Fruit fly (Drosophila melanogaster) whole organism, embryonic: ENCODE results near the gene wfs1.

Source experiments
- Antp ChIP-seq: fragments of 200-800 bp; sonication (Bioruptor generic); optimal IDR thresholded peaks from 3 replicates; lab custom pipeline; 2016; ENCODE audit warnings: missing biosample characterization, missing genetic modification characterization
- Bgb ChIP-seq: fragments of 200-800 bp; sonication (Bioruptor generic); IDR thresholded peaks from 2 replicates; pipeline ENCODE4 v1.3.6; 2022; ENCODE audit warnings: missing biosample characterization, missing genetic modification characterization; ENCODE audit not compliant: partially characterized antibody
- CG10366 ChIP-seq: fragments of 200-800 bp; sonication (Bioruptor generic); IDR thresholded peaks from 2 replicates; pipeline ENCODE4 v1.3.6; 2022; ENCODE audit warnings: missing biosample characterization, missing genetic modification characterization
- CG10654 ChIP-seq: fragments of 200-800 bp; sonication (Bioruptor generic); optimal IDR thresholded peaks from 2 replicates; lab custom pipeline; 2016; ENCODE audit warnings: missing biosample characterization, missing genetic modification characterization
- CG11695 ChIP-seq: fragments of 200-800 bp; sonication (Bioruptor generic); IDR thresholded peaks from 3 replicates; pipeline ENCODE4 v1.3.6; 2022; ENCODE audit warnings: missing biosample characterization, missing genetic modification characterization
- CG15073 ChIP-seq: fragments of 200-800 bp; sonication (Bioruptor generic); optimal IDR thresholded peaks from 2 replicates; lab custom pipeline; 2016; ENCODE audit warnings: missing biosample characterization, missing genetic modification characterization
- CG1603 ChIP-seq: fragments of 200-800 bp; sonication (Bioruptor generic); optimal IDR thresholded peaks from 2 replicates; lab custom pipeline; 2019; ENCODE audit warnings: missing biosample characterization, mild to moderate bottlenecking, missing genetic modification characterization, moderate library complexity
- CG1647 ChIP-seq: fragments of 200-800 bp; sonication (Bioruptor generic); optimal IDR thresholded peaks from 3 replicates; lab custom pipeline; 2016; ENCODE audit warnings: missing biosample characterization, missing genetic modification characterization
- CG17385 ChIP-seq: fragments of 200-800 bp; sonication (Bioruptor generic); optimal IDR thresholded peaks from 3 replicates; lab custom pipeline; 2018; ENCODE audit warnings: missing biosample characterization, mild to moderate bottlenecking, missing genetic modification characterization
- CG17612 ChIP-seq: fragments of 200-800 bp; sonication (Bioruptor generic); IDR thresholded peaks from 2 replicates; pipeline ENCODE4 v1.3.6; 2022; ENCODE audit warnings: missing biosample characterization, missing genetic modification characterization
- CG17912 ChIP-seq: fragments of 200-800 bp; sonication (Bioruptor generic); optimal IDR thresholded peaks from 2 replicates; lab custom pipeline; 2018; ENCODE audit warnings: missing biosample characterization, mild to moderate bottlenecking, missing genetic modification characterization
- CG18011 ChIP-seq: fragments of 200-800 bp; sonication (Bioruptor generic); optimal IDR thresholded peaks from 2 replicates; lab custom pipeline; 2017; ENCODE audit warnings: missing biosample characterization, missing genetic modification characterization, mild to moderate bottlenecking, moderate library complexity, missing genotype
- CG18476 ChIP-seq: fragments of 200-800 bp; sonication (Bioruptor generic); optimal IDR thresholded peaks from 2 replicates; lab custom pipeline; 2016; ENCODE audit warnings: missing biosample characterization, mild to moderate bottlenecking, missing genetic modification characterization
- CG2129 ChIP-seq: fragments of 200-800 bp; sonication (Bioruptor generic); IDR thresholded peaks from 2 replicates; pipeline ENCODE4 v1.3.6; 2022; ENCODE audit warnings: missing biosample characterization, missing genetic modification characterization; ENCODE audit not compliant: partially characterized antibody
- CG3065 ChIP-seq: fragments of 200-800 bp; sonication (Bioruptor generic); optimal IDR thresholded peaks from 2 replicates; lab custom pipeline; 2016; ENCODE audit warnings: missing biosample characterization, missing genetic modification characterization
- CG3847 ChIP-seq: fragments of 200-800 bp; sonication (Bioruptor generic); IDR thresholded peaks from 2 replicates; pipeline ENCODE4 v1.3.6; 2022; ENCODE audit warnings: missing biosample characterization, missing genetic modification characterization
- CG4282 ChIP-seq: fragments of 200-800 bp; sonication (Bioruptor generic); optimal IDR thresholded peaks from 2 replicates; lab custom pipeline; 2016; ENCODE audit warnings: missing biosample characterization, missing genetic modification characterization
- CG4820 ChIP-seq: fragments of 200-800 bp; sonication (Bioruptor generic); optimal IDR thresholded peaks from 3 replicates; lab custom pipeline; 2016; ENCODE audit warnings: missing biosample characterization, missing genetic modification characterization
- CG6272 ChIP-seq: fragments of 200-800 bp; sonication (Bioruptor generic); IDR thresholded peaks from 2 replicates; pipeline ENCODE4 v1.3.6; 2022; ENCODE audit warnings: missing biosample characterization, missing genetic modification characterization
- CG7987 ChIP-seq: fragments of 200-800 bp; sonication (Bioruptor generic); optimal IDR thresholded peaks from 2 replicates; lab custom pipeline; 2018; ENCODE audit warnings: missing biosample characterization, mild to moderate bottlenecking, missing genetic modification characterization, moderate library complexity
- CG8388 ChIP-seq: fragments of 200-800 bp; sonication (Bioruptor generic); optimal IDR thresholded peaks from 2 replicates; lab custom pipeline; 2019; ENCODE audit warnings: missing biosample characterization, mild to moderate bottlenecking, missing genetic modification characterization, moderate library complexity
- CG8765 ChIP-seq: fragments of 200-800 bp; sonication (Bioruptor generic); IDR thresholded peaks from 2 replicates; pipeline ENCODE4 v1.3.6; 2022; ENCODE audit warnings: missing biosample characterization, missing genetic modification characterization
- Fer2 ChIP-seq: fragments of 200-800 bp; sonication (Bioruptor generic); optimal IDR thresholded peaks from 2 replicates; lab custom pipeline; 2018; ENCODE audit warnings: missing biosample characterization, mild to moderate bottlenecking, missing genetic modification characterization, moderate library complexity
- Fer3 ChIP-seq: fragments of 200-800 bp; sonication (Bioruptor generic); optimal IDR thresholded peaks from 2 replicates; lab custom pipeline; 2018; ENCODE audit warnings: missing biosample characterization, mild to moderate bottlenecking, missing genetic modification characterization, moderate library complexity
- GATAe ChIP-seq: fragments of 200-800 bp; sonication (Bioruptor generic); conservative IDR thresholded peaks from 2 replicates; pipeline ENCODE4 v1.3.6; 2022; ENCODE audit warnings: missing biosample characterization, missing genetic modification characterization
- Hmr ChIP-seq: fragments of 200-800 bp; sonication (Bioruptor generic); optimal IDR thresholded peaks from 3 replicates; lab custom pipeline; 2017; ENCODE audit warnings: mild to moderate bottlenecking, missing biosample characterization, missing genetic modification reagents, missing genetic modification characterization
- NFAT ChIP-seq: fragments of 200-800 bp; sonication (Bioruptor generic); IDR thresholded peaks from 2 replicates; pipeline ENCODE4 v1.3.6; 2022; ENCODE audit warnings: missing biosample characterization, missing genetic modification characterization
- Neu2 ChIP-seq: fragments of 200-800 bp; sonication (Bioruptor generic); optimal IDR thresholded peaks from 3 replicates; lab custom pipeline; 2016; ENCODE audit warnings: missing biosample characterization, missing genetic modification characterization, borderline replicate concordance
- Optix ChIP-seq: fragments of 200-800 bp; sonication (Bioruptor generic); IDR thresholded peaks from 3 replicates; pipeline ENCODE4 v1.3.6; 2022; ENCODE audit warnings: missing biosample characterization, missing genetic modification characterization
- abd-A ChIP-seq: fragments of 200-800 bp; sonication (Bioruptor generic); optimal IDR thresholded peaks from 3 replicates; lab custom pipeline; 2019; ENCODE audit warnings: missing biosample characterization, mild to moderate bottlenecking, missing genetic modification characterization, moderate library complexity
- bigmax ChIP-seq: fragments of 200-800 bp; sonication (Bioruptor generic); optimal IDR thresholded peaks from 2 replicates; lab custom pipeline; 2018; ENCODE audit warnings: missing biosample characterization, mild to moderate bottlenecking, missing genetic modification characterization
- cad ChIP-seq: fragments of >200 bp; optimal IDR thresholded peaks from 2 replicates; lab custom pipeline; 2017; ENCODE audit warnings: missing biosample characterization, missing genetic modification characterization
- cg ChIP-seq: fragments of 200-800 bp; sonication (Bioruptor generic); optimal IDR thresholded peaks from 3 replicates; lab custom pipeline; 2019; ENCODE audit warnings: missing biosample characterization, mild to moderate bottlenecking, missing genetic modification characterization, moderate library complexity
- ems ChIP-seq: fragments of 200-800 bp; sonication (Bioruptor generic); optimal IDR thresholded peaks from 3 replicates; lab custom pipeline; 2016; ENCODE audit warnings: missing biosample characterization, missing genetic modification characterization
- eve ChIP-seq, 2 experiments: fragments of >200 bp; optimal IDR thresholded peaks; 2 replicates each; lab custom pipeline; 2017; ENCODE audit warnings: missing biosample characterization in 2 of 2, missing genetic modification characterization in 2 of 2
- ewg ChIP-seq: fragments of 200-800 bp; sonication (Bioruptor generic); optimal IDR thresholded peaks from 3 replicates; lab custom pipeline; 2017; ENCODE audit warnings: mild to moderate bottlenecking, missing biosample characterization, missing genetic modification reagents, missing genetic modification characterization
- gsb ChIP-seq: fragments of 200-800 bp; sonication (Bioruptor generic); IDR thresholded peaks from 2 replicates; pipeline ENCODE4 v1.3.6; 2022; ENCODE audit warnings: missing biosample characterization, missing genetic modification characterization
- kah ChIP-seq: fragments of 200-800 bp; sonication (Bioruptor generic); optimal IDR thresholded peaks from 2 replicates; lab custom pipeline; 2018; ENCODE audit warnings: missing biosample characterization, mild to moderate bottlenecking, missing genetic modification characterization
- kay ChIP-seq: fragments of 200-800 bp; sonication (Bioruptor generic); optimal IDR thresholded peaks from 2 replicates; lab custom pipeline; 2016; ENCODE audit warnings: missing biosample characterization, missing genetic modification characterization
- lov ChIP-seq, 2 experiments: fragments of 200-800 bp in 1 of 2; fragments of >200 bp in 1 of 2; sonication (Bioruptor generic) in 1 of 2; IDR thresholded peaks in 1 of 2; optimal IDR thresholded peaks in 1 of 2; 2 replicates in 1 of 2; 3 replicates in 1 of 2; pipeline versions ENCODE4 v1.3.6 to Lab custom; 2017 to 2022; ENCODE audit warnings: missing biosample characterization in 1 of 2, missing genetic modification characterization in 1 of 2
- luna ChIP-seq: fragments of 200-800 bp; sonication (Bioruptor generic); optimal IDR thresholded peaks from 2 replicates; lab custom pipeline; 2016; ENCODE audit warnings: missing biosample characterization, missing genetic modification characterization
- maf-S ChIP-seq: fragments of 200-800 bp; sonication (Bioruptor generic); optimal IDR thresholded peaks from 2 replicates; lab custom pipeline; 2016; ENCODE audit warnings: missing biosample characterization, missing genetic modification characterization
- onecut ChIP-seq: fragments of 200-800 bp; sonication (Bioruptor generic); IDR thresholded peaks from 2 replicates; pipeline ENCODE4 v1.3.6; 2022; ENCODE audit warnings: missing biosample characterization, missing genetic modification characterization
- run ChIP-seq: fragments of 200-800 bp; sonication (Bioruptor generic); optimal IDR thresholded peaks from 3 replicates; lab custom pipeline; 2018; ENCODE audit warnings: missing biosample characterization, mild to moderate bottlenecking, missing genetic modification characterization
- sd ChIP-seq: fragments of 200-800 bp; sonication (Bioruptor generic); optimal IDR thresholded peaks from 3 replicates; lab custom pipeline; 2018; ENCODE audit warnings: missing biosample characterization, mild to moderate bottlenecking, missing genetic modification characterization, moderate library complexity
- sens-2 ChIP-seq: fragments of 200-800 bp; sonication (Bioruptor generic); IDR thresholded peaks from 2 replicates; pipeline ENCODE4 v1.3.6; 2022; ENCODE audit warnings: missing biosample characterization, missing genetic modification characterization
- sima ChIP-seq: fragments of 200-800 bp; sonication (Bioruptor generic); optimal IDR thresholded peaks from 2 replicates; lab custom pipeline; 2016; ENCODE audit warnings: missing biosample characterization, missing genetic modification characterization
- sug ChIP-seq: fragments of 200-800 bp; optimal IDR thresholded peaks from 2 replicates; lab custom pipeline; 2019; ENCODE audit warnings: missing biosample characterization, mild to moderate bottlenecking, missing genetic modification characterization, moderate library complexity
- tll ChIP-seq, 2 experiments: fragments of 200-800 bp in 1 of 2; fragments of >200 bp in 1 of 2; sonication (Bioruptor generic) in 1 of 2; optimal IDR thresholded peaks; 2 replicates each; lab custom pipeline; 2017 to 2019; ENCODE audit warnings: missing biosample characterization in 2 of 2, missing genetic modification characterization in 2 of 2, mild to moderate bottlenecking in 1 of 2, moderate library complexity in 1 of 2
- usp ChIP-seq: fragments of >200 bp; optimal IDR thresholded peaks from 2 replicates; lab custom pipeline; 2017; ENCODE audit warnings: missing biosample characterization, missing genetic modification characterization
- vfl ChIP-seq: fragments of 200-800 bp; sonication (Bioruptor generic); optimal IDR thresholded peaks from 2 replicates; lab custom pipeline; 2016; ENCODE audit warnings: missing biosample characterization, missing genetic modification characterization

wfs1 gene

dm6 chr3R:22720808-22721306, 30.7 kb upstream of the wfs1 start, which contains the start of gene wge (continued):
- TF ChIP-seq Fer3 (tag; lab: Kevin White, UChicago) (no peak), CG18011 (GFP tag; lab: Kevin White, UChicago) (no peak), NFAT (GFP tag; lab: Robert Waterston, UW) (no peak), CG10366 (GFP tag; lab: Robert Waterston, UW) (no peak), Bgb (peak; percentile 76), onecut (GFP tag; lab: Robert Waterston, UW) (no peak), CG8765 (GFP tag; lab: Robert Waterston, UW) (no peak), kah (no peak), CG8388 (no peak), CG3847 (no peak), kay (peak; percentile 81), cad (GFP tag; lab: Kevin White, UChicago) (no peak), Fer2 (tag; lab: Kevin White, UChicago) (no peak), sens-2 (GFP tag; lab: Robert Waterston, UW) (no peak), CG10654 (GFP tag; lab: Kevin White, UChicago) (no peak), cg (GFP tag; lab: Kevin White, UChicago) (peak; percentile 57), sd (tag; lab: Kevin White, UChicago) (peak; percentile 69), sima (no peak), CG7987 (GFP tag; lab: Kevin White, UChicago) (no peak), sug (peak; percentile 5), CG17612 (GFP tag; lab: Robert Waterston, UW) (no peak), CG3065 (no peak), CG1647 (GFP tag; lab: Kevin White, UChicago) (no peak), bigmax (no peak), Neu2 (GFP tag; lab: Kevin White, UChicago) (no peak), CG15073 (GFP tag; lab: Kevin White, UChicago) (no peak), CG17385 (GFP tag; lab: Kevin White, UChicago) (peak; percentile 56), ewg (GFP tag; lab: Kevin White, UChicago) (no peak), usp (GFP tag; lab: Kevin White, UChicago) (no peak), Antp (GFP tag; lab: Kevin White, UChicago) (no peak), gsb (GFP tag; lab: Robert Waterston, UW) (no peak), CG18476 (GFP tag; lab: Kevin White, UChicago) (no peak), CG6272 (no peak), vfl (GFP tag; lab: Kevin White, UChicago) (no peak), ems (GFP tag; lab: Kevin White, UChicago) (no peak), CG4820 (no peak), lov (optimal IDR thresholded peaks at IDR 0.05; lab: Kevin White, UChicago) (no peak), lov (GFP tag; IDR thresholded peaks at IDR 0.05; lab: Robert Waterston, UW) (no peak), run (no peak), maf-S (GFP tag; lab: Kevin White, UChicago) (no peak), Optix (GFP tag; lab: Robert Waterston, UW) (no peak), abd-A (tag; lab: Kevin White, UChicago) (peak; percentile 31), CG1603 (tag; lab: Kevin White, UChicago) (peak; percentile 34), GATAe (no peak), CG4282 (GFP tag; lab: Kevin White, UChicago) (no peak), tll (GFP tag; optimal IDR thresholded peaks at IDR 0.05; lab: Kevin White, UChicago) (no peak), eve (GFP tag; optimal IDR thresholded peaks at IDR 0.05; lab: Kevin White, UChicago) (no peak), Hmr (no peak), CG2129 (GFP tag; lab: Robert Waterston, UW) (peak; percentile 36; the same call in 1 of the 2 replicates), CG17912 (no peak), luna (no peak), CG11695 (no peak)
